Worm (Caenorhabditis elegans) whole organism, mixed stage, embryonic: Measurements from ENCODE around the gene sftb-1.
A peak's percentile ranks its signal among the peaks of the same experiment; 100 is the strongest.

ENCODE experiments used
- M03D4.4 ChIP-seq: sonication (generic microtip); optimal IDR thresholded peaks from 2 replicates; lab custom pipeline; 2017; ENCODE audit warnings: mild to moderate bottlenecking, missing genetic modification characterization, missing compliant biosample characterization
- bed-3 ChIP-seq: fragments of 200-800 bp; sonication (Bioruptor generic); optimal IDR thresholded peaks from 3 replicates; lab custom pipeline; 2018; ENCODE audit warnings: mild to moderate bottlenecking, missing genetic modification characterization, moderate library complexity, missing compliant biosample characterization
- blmp-1 ChIP-seq: fragments of 150-350 bp; optimal IDR thresholded peaks from 2 replicates; lab custom pipeline; 2014; ENCODE audit warnings: missing biosample characterization, missing genetic modification characterization
- ceh-39 ChIP-seq: fragments of 150-350 bp; optimal IDR thresholded peaks from 2 replicates; lab custom pipeline; 2014; ENCODE audit warnings: missing biosample characterization, missing genetic modification characterization
- ceh-43 ChIP-seq: fragments of 200-800 bp; sonication (Bioruptor generic); optimal IDR thresholded peaks from 2 replicates; lab custom pipeline; 2018; ENCODE audit warnings: mild to moderate bottlenecking, missing genetic modification characterization, moderate library complexity, missing compliant biosample characterization
- ceh-83 ChIP-seq: fragments of 200-800 bp; sonication (Bioruptor generic); optimal IDR thresholded peaks from 2 replicates; lab custom pipeline; 2018; ENCODE audit warnings: mild to moderate bottlenecking, missing genetic modification characterization, missing compliant biosample characterization
- ces-1 ChIP-seq: fragments of 150-350 bp; optimal IDR thresholded peaks from 2 replicates; lab custom pipeline; 2014; ENCODE audit warnings: missing biosample characterization, missing genetic modification reagents, missing genetic modification characterization
- cnd-1 ChIP-seq: fragments of 200-800 bp; sonication (Bioruptor generic); optimal IDR thresholded peaks from 2 replicates; lab custom pipeline; 2018; ENCODE audit warnings: mild to moderate bottlenecking, missing genetic modification characterization, missing compliant biosample characterization
- drap-1 ChIP-seq: fragments of 200-800 bp; sonication (Bioruptor generic); optimal IDR thresholded peaks from 3 replicates; lab custom pipeline; 2018; ENCODE audit warnings: mild to moderate bottlenecking, missing genetic modification characterization, missing compliant biosample characterization
- elt-1 ChIP-seq: sonication (generic microtip); optimal IDR thresholded peaks from 2 replicates; lab custom pipeline; 2017; ENCODE audit warnings: missing genetic modification characterization, mild to moderate bottlenecking, missing compliant biosample characterization, antibody characterized with exemption, moderate library complexity, borderline replicate concordance; ENCODE audit not compliant: insufficient read depth
- elt-3 ChIP-seq: fragments of 150-350 bp; optimal IDR thresholded peaks from 2 replicates; lab custom pipeline; 2014; ENCODE audit warnings: missing biosample characterization, missing genetic modification characterization
- flh-1 ChIP-seq: fragments of 200-800 bp; sonication (Bioruptor generic); optimal IDR thresholded peaks from 2 replicates; lab custom pipeline; 2018; ENCODE audit warnings: mild to moderate bottlenecking, missing genetic modification characterization, moderate library complexity, missing compliant biosample characterization
- ham-2 ChIP-seq: fragments of 200-800 bp; sonication (Bioruptor generic); optimal IDR thresholded peaks from 2 replicates; lab custom pipeline; 2018; ENCODE audit warnings: mild to moderate bottlenecking, missing genetic modification characterization, missing compliant biosample characterization
- hlh-1 ChIP-seq: fragments of 150-350 bp; optimal IDR thresholded peaks from 2 replicates; lab custom pipeline; 2014; ENCODE audit warnings: missing biosample characterization, missing genetic modification reagents, missing genetic modification characterization
- lin-13 ChIP-seq: fragments of 150-350 bp; optimal IDR thresholded peaks from 2 replicates; lab custom pipeline; 2014; ENCODE audit warnings: missing biosample characterization, missing genetic modification characterization
- lin-32 ChIP-seq: fragments of 200-800 bp; sonication (Bioruptor generic); optimal IDR thresholded peaks from 2 replicates; lab custom pipeline; 2018; ENCODE audit warnings: mild to moderate bottlenecking, missing genetic modification characterization, missing compliant biosample characterization
- lsy-2 ChIP-seq: fragments of 150-350 bp; optimal IDR thresholded peaks from 2 replicates; lab custom pipeline; 2014; ENCODE audit warnings: missing biosample characterization, missing genetic modification characterization
- mab-5 ChIP-seq: fragments of 150-350 bp; optimal IDR thresholded peaks from 2 replicates; lab custom pipeline; 2014; ENCODE audit warnings: missing biosample characterization, missing genetic modification characterization
- mep-1 ChIP-seq: fragments of 150-350 bp; optimal IDR thresholded peaks from 2 replicates; lab custom pipeline; 2017; ENCODE audit warnings: missing biosample characterization, missing genetic modification reagents, missing genetic modification characterization, inconsistent platforms
- mls-2 ChIP-seq: sonication (generic microtip); optimal IDR thresholded peaks from 2 replicates; lab custom pipeline; 2016; ENCODE audit warnings: mild to moderate bottlenecking, missing genetic modification characterization, moderate library complexity, missing compliant biosample characterization
- nhr-12 ChIP-seq: fragments of 150-350 bp; optimal IDR thresholded peaks from 2 replicates; lab custom pipeline; 2014; ENCODE audit warnings: missing biosample characterization, missing genetic modification characterization
- nhr-2 ChIP-seq: fragments of 150-350 bp; optimal IDR thresholded peaks from 2 replicates; lab custom pipeline; 2014; ENCODE audit warnings: missing biosample characterization, missing genetic modification characterization
- nhr-237 ChIP-seq: fragments of 150-350 bp; optimal IDR thresholded peaks from 2 replicates; lab custom pipeline; 2014; ENCODE audit warnings: missing biosample characterization, missing genetic modification characterization
- nhr-28 ChIP-seq: fragments of 150-350 bp; optimal IDR thresholded peaks from 2 replicates; lab custom pipeline; 2014; ENCODE audit warnings: missing biosample characterization, missing genetic modification characterization
- nhr-76 ChIP-seq: sonication (generic microtip); optimal IDR thresholded peaks from 2 replicates; lab custom pipeline; 2017; ENCODE audit warnings: missing biosample characterization, missing genetic modification characterization
- pha-4 ChIP-seq: fragments of 150-350 bp; optimal IDR thresholded peaks from 2 replicates; lab custom pipeline; 2018; ENCODE audit warnings: missing biosample characterization, missing genetic modification reagents, missing genetic modification characterization
- sem-2 ChIP-seq: fragments of 200-800 bp; sonication (Bioruptor generic); optimal IDR thresholded peaks from 2 replicates; lab custom pipeline; 2018; ENCODE audit warnings: mild to moderate bottlenecking, missing genetic modification characterization, missing compliant biosample characterization
- snpc-4 ChIP-seq: fragments of 150-350 bp; optimal IDR thresholded peaks from 2 replicates; lab custom pipeline; 2014; ENCODE audit warnings: missing biosample characterization, missing genetic modification characterization
- sptf-1 ChIP-seq: sonication (generic microtip); optimal IDR thresholded peaks from 2 replicates; lab custom pipeline; 2017; ENCODE audit warnings: mild to moderate bottlenecking, missing genetic modification characterization, moderate library complexity, missing compliant biosample characterization
- tbx-8 ChIP-seq: fragments of 200-800 bp; sonication (Bioruptor generic); optimal IDR thresholded peaks from 2 replicates; lab custom pipeline; 2018; ENCODE audit warnings: mild to moderate bottlenecking, missing genetic modification characterization, moderate library complexity, missing compliant biosample characterization
- unc-120 ChIP-seq: sonication (generic microtip); optimal IDR thresholded peaks from 2 replicates; lab custom pipeline; 2017; ENCODE audit warnings: missing genetic modification characterization, missing compliant biosample characterization; ENCODE audit not compliant: poor library complexity, severe bottlenecking
- unc-39 ChIP-seq: fragments of 150-350 bp; optimal IDR thresholded peaks from 2 replicates; lab custom pipeline; 2014; ENCODE audit warnings: missing biosample characterization, missing genetic modification characterization
- unc-62 ChIP-seq: fragments of 150-350 bp; optimal IDR thresholded peaks from 2 replicates; lab custom pipeline; 2014; ENCODE audit warnings: missing biosample characterization, missing genetic modification reagents, missing genetic modification characterization
- zip-8 ChIP-seq: fragments of 150-350 bp; optimal IDR thresholded peaks from 2 replicates; lab custom pipeline; 2014; ENCODE audit warnings: missing biosample characterization, missing genetic modification characterization
- ztf-11 ChIP-seq: fragments of 150-350 bp; optimal IDR thresholded peaks from 2 replicates; lab custom pipeline; 2014; ENCODE audit warnings: missing biosample characterization, missing genetic modification characterization

The sftb-1 gene

DNA sequence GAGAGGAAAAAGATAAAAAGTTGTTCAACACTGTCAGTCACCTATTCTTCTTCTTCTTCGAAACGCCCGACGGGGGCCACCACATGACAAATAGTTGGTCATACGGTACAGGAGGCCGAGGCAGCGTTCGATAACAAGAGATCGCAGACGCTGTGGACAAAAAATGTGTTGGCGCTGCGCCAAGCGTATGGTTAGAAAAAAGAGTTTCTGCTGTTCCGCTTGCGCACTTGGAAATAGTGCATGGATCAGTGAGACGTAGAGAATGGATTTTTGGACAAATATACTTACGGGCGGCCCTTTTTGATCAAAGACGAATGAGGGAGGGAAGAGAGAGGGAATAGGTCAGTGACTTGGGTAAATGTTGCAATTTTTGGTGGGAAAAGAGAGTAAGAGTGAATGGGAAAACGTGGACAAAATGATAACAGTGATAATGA is 15.7 kb upstream of the sftb-1 start:
- TF ChIP-seq snpc-4 (no peak), cnd-1 (tag; lab: Kevin White, UChicago) (peak; percentile 8)

- TF ChIP-seq snpc-4: no peak
- TF ChIP-seq unc-62: peak; percentile 73
- peak; percentile 81 for TF ChIP-seq unc-120
- TF ChIP-seq nhr-2 (tag; lab: Kevin White, UChicago): no peak
- peak; percentile 99 for TF ChIP-seq hlh-1 (tag; lab: Kevin White, UChicago)
- TF ChIP-seq bed-3 (GFP tag; lab: Kevin White, UChicago): no peak
- TF ChIP-seq ces-1 (GFP tag; lab: Kevin White, UChicago): peak; percentile 10
These were observed 14.1 kb upstream of the sftb-1 start for ce11 chrIII:4283175-4283574.

DNA sequence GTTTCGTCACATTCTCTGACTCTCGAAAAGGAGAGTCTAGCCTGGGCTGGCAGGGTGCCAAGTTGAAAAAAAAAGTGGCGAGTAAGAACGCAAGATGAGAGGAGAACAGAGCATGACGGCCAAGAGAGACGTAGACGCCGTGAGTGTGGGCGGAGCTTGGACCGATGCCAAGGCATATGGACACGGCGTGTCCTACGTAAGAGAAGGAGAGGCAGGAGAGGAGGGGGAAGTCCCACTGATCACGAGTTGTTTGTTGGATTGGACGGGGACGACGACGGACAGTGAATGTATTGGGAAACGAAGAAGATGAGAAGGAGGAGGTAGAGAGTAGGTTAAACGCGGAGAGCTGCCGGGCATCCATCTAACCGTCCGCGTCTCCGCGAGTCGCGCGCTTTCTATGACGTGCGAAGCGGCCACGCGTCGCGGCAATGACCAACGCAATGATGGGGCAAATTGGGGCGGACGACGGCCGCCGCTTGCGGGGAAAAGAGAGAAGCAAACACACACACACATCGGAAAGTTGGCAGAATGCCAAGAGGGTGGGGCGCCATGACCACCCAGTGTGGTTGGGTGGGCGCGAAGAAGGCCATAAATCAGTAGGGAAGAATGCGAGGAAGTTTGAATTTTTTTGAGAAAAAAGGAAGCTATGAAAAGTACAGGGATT is 13.0 kb upstream of the sftb-1 start:
- no peak for TF ChIP-seq elt-3
- peak; percentile 74 for TF ChIP-seq sptf-1
- peak; percentile 48 for TF ChIP-seq elt-1 (tag; lab: Kevin White, UChicago)
- TF ChIP-seq drap-1 (GFP tag; lab: Kevin White, UChicago): peak; percentile 84
- TF ChIP-seq lin-32: no peak
- TF ChIP-seq bed-3 (GFP tag; lab: Kevin White, UChicago): no peak
- TF ChIP-seq lsy-2 (tag; lab: Kevin White, UChicago): peak; percentile 68
- peak; percentile 91 for TF ChIP-seq ces-1 (GFP tag; lab: Kevin White, UChicago)
- no peak for TF ChIP-seq mab-5
- TF ChIP-seq cnd-1 (tag; lab: Kevin White, UChicago): peak; percentile 80
- TF ChIP-seq hlh-1 (tag; lab: Kevin White, UChicago): peak; percentile 73
- TF ChIP-seq blmp-1 (tag; lab: Kevin White, UChicago): no peak
- TF ChIP-seq ceh-43 (GFP tag; lab: Kevin White, UChicago): peak; percentile 69
- TF ChIP-seq nhr-12 (tag; lab: Kevin White, UChicago): peak; percentile 86
- TF ChIP-seq nhr-76: no peak
- peak; percentile 60 for TF ChIP-seq unc-39 (tag; lab: Kevin White, UChicago)
- TF ChIP-seq zip-8 (tag; lab: Kevin White, UChicago): no peak
- peak; percentile 93 for TF ChIP-seq mls-2
- TF ChIP-seq tbx-8 (GFP tag; lab: Kevin White, UChicago): peak; percentile 61
- TF ChIP-seq nhr-28 (tag; lab: Kevin White, UChicago): no peak
- peak; percentile 81 for TF ChIP-seq ztf-11
- TF ChIP-seq sem-2: no peak
- peak; percentile 98 for TF ChIP-seq ham-2 (GFP tag; lab: Kevin White, UChicago)
- TF ChIP-seq snpc-4: no peak
- TF ChIP-seq mep-1: peak; percentile 94
- peak; percentile 64 for TF ChIP-seq lin-13 (tag; lab: Kevin White, UChicago)
- peak; percentile 93 for TF ChIP-seq ceh-39 (tag; lab: Kevin White, UChicago)
- TF ChIP-seq unc-120: peak; percentile 97
- peak; percentile 92 for TF ChIP-seq pha-4 (tag; lab: Kevin White, UChicago)
- TF ChIP-seq M03D4.4 (tag; lab: Kevin White, UChicago): peak; percentile 81
- TF ChIP-seq unc-62: peak; percentile 99
- TF ChIP-seq ceh-83: no peak
- peak; percentile 40 for TF ChIP-seq flh-1 (GFP tag; lab: Kevin White, UChicago)
- TF ChIP-seq nhr-237 (tag; lab: Kevin White, UChicago): peak; percentile 79
- TF ChIP-seq nhr-2 (tag; lab: Kevin White, UChicago): peak; percentile 65
- TF ChIP-seq, all 35 proteins: peak for 24
